Fruit fly (Drosophila melanogaster): ENCODE measurements around the gene CG17751.

CG17751 gene

dm6 chr3R:19623606-19624005 is 16.6 kb downstream of the CG17751 start (continued):
- TF ChIP-seq cas (GFP tag; IDR thresholded peaks at IDR 0.05) (no peak), CG34224 (GFP tag; IDR thresholded peaks at IDR 0.05; ENCODE audit: partially characterized antibody) (no peak), NC2β (GFP tag; optimal IDR thresholded peaks at IDR 0.05) (no peak), luna (GFP tag; optimal IDR thresholded peaks at IDR 0.05) (no peak), CG4328 (GFP tag; optimal IDR thresholded peaks at IDR 0.05) (no peak), amos (GFP tag; IDR thresholded peaks at IDR 0.05; ENCODE audit: partially characterized antibody) (no peak), pho (GFP tag; optimal IDR thresholded peaks at IDR 0.05) (peak; percentile 60), Side (GFP tag; optimal IDR thresholded peaks at IDR 0.05) (peak; percentile 32), Gug (GFP tag; IDR thresholded peaks at IDR 0.05) (peak; percentile 66), Dfd (GFP tag; optimal IDR thresholded peaks at IDR 0.05) (no peak), aop (GFP tag; IDR thresholded peaks at IDR 0.05) (no peak), caup (GFP tag; optimal IDR thresholded peaks at IDR 0.05; ENCODE audit: severe bottlenecking) (peak; percentile 43), CG18476 (GFP tag; optimal IDR thresholded peaks at IDR 0.05) (no peak), insv (GFP tag; optimal IDR thresholded peaks at IDR 0.05) (no peak), Dek (tag; optimal IDR thresholded peaks at IDR 0.05) (peak; percentile 33), CG12219 (GFP tag; optimal IDR thresholded peaks at IDR 0.05) (peak; percentile 9), tup (GFP tag; optimal IDR thresholded peaks at IDR 0.05) (no peak), CG3065 (GFP tag; optimal IDR thresholded peaks at IDR 0.05) (no peak), kay (GFP tag; optimal IDR thresholded peaks at IDR 0.05) (no peak), HLHmδ (GFP tag; optimal IDR thresholded peaks at IDR 0.05) (no peak), pzg (GFP tag; optimal IDR thresholded peaks at IDR 0.05) (no peak), CG8089 (GFP tag; optimal IDR thresholded peaks at IDR 0.05) (peak; percentile 42), onecut (GFP tag; IDR thresholded peaks at IDR 0.05) (peak; percentile 20; the same call in 1 of the 2 replicates), Nf-YB (GFP tag; optimal IDR thresholded peaks at IDR 0.05) (no peak), CG12942 (GFP tag; optimal IDR thresholded peaks at IDR 0.05) (peak; percentile 44), Hr39 (optimal IDR thresholded peaks at IDR 0.05) (no peak), gsb-n (tag; optimal IDR thresholded peaks at IDR 0.05) (peak; percentile 43), CG16863 (GFP tag; optimal IDR thresholded peaks at IDR 0.05) (peak; percentile 49), CG15011 (GFP tag; optimal IDR thresholded peaks at IDR 0.05) (peak; percentile 32), fu2 (GFP tag; optimal IDR thresholded peaks at IDR 0.05) (peak; percentile 48), Hand (GFP tag; optimal IDR thresholded peaks at IDR 0.05) (no peak), CG1024 (GFP tag; IDR thresholded peaks at IDR 0.05) (no peak), CG9215 (GFP tag; IDR thresholded peaks at IDR 0.05) (no peak; the same call in 1 of the 2 replicates), CG7271 (tag; optimal IDR thresholded peaks at IDR 0.05) (no peak), CG42726 (GFP tag; IDR thresholded peaks at IDR 0.05; ENCODE audit: partially characterized antibody) (no peak), Jarid2 (GFP tag; optimal IDR thresholded peaks at IDR 0.05) (no peak), sr (GFP tag; IDR thresholded peaks at IDR 0.05) (no peak), Pdp1 (GFP tag; optimal IDR thresholded peaks at IDR 0.05) (peak; percentile 58 to 66), pnt (GFP tag; optimal IDR thresholded peaks at IDR 0.05) (peak; percentile 57), tin (GFP tag; optimal IDR thresholded peaks at IDR 0.05) (peak; percentile 37), wdn (GFP tag; IDR thresholded peaks at IDR 0.05) (peak; percentile 65; the same call in 1 of the 2 replicates), tio (GFP tag; optimal IDR thresholded peaks at IDR 0.05) (peak; percentile 30), emc (GFP tag; optimal IDR thresholded peaks at IDR 0.05) (peak; percentile 58), slbo (GFP tag; IDR thresholded peaks at IDR 0.05) (peak; percentile 69), CG6272 (GFP tag; IDR thresholded peaks at IDR 0.05) (no peak), ERR (GFP tag; optimal IDR thresholded peaks at IDR 0.05) (no peak), dmrt99B (tag; optimal IDR thresholded peaks at IDR 0.05) (peak; percentile 69), CG17802 (tag; optimal IDR thresholded peaks at IDR 0.05) (no peak), CG9797 (GFP tag; optimal IDR thresholded peaks at IDR 0.05) (no peak), Atf6 (GFP tag; IDR thresholded peaks at IDR 0.05) (peak; percentile 43; the same call in 1 of the 2 replicates), CG4820 (GFP tag; optimal IDR thresholded peaks at IDR 0.05) (peak; percentile 45)
